Fruit fly (Drosophila melanogaster): ENCODE results near the gene CG32579.

dm6 chrX:16277878-16278506 is 45.1 kb upstream of the CG32579 start, which contains the start of gene eas:
- TF ChIP-seq psq (GFP tag; optimal IDR thresholded peaks at IDR 0.05): no peak
- TF ChIP-seq Hnf4 (GFP tag; optimal IDR thresholded peaks at IDR 0.05): no peak
- TF ChIP-seq br (GFP tag; optimal IDR thresholded peaks at IDR 0.05): no peak
- TF ChIP-seq dsf (GFP tag; optimal IDR thresholded peaks at IDR 0.05; ENCODE audit: borderline replicate concordance): no peak
- TF ChIP-seq usp (GFP tag; optimal IDR thresholded peaks at IDR 0.05): no peak
- no peak for TF ChIP-seq GATAd (GFP tag; optimal IDR thresholded peaks at IDR 0.05)
- no peak for TF ChIP-seq CG32264 (GFP tag; optimal IDR thresholded peaks at IDR 0.05)
- TF ChIP-seq ey (GFP tag; optimal IDR thresholded peaks at IDR 0.05): no peak
- no peak for TF ChIP-seq CG9705 (GFP tag; optimal IDR thresholded peaks at IDR 0.05)
- TF ChIP-seq Rel (GFP tag; optimal IDR thresholded peaks at IDR 0.05): no peak
- TF ChIP-seq Rel (tag; optimal IDR thresholded peaks at IDR 0.05): no peak
